Fruit fly (Drosophila melanogaster) whole organism, pupa: ENCODE results near the gene trc.

Experiments
- CG12605 ChIP-seq: fragments of 200-800 bp; sonication (Bioruptor generic); IDR thresholded peaks from 2 replicates; pipeline ENCODE4 v1.3.6; 2022; ENCODE audit warnings: missing biosample characterization, missing genetic modification characterization
- CG13204 ChIP-seq: fragments of 200-800 bp; sonication (Bioruptor generic); optimal IDR thresholded peaks from 2 replicates; lab custom pipeline; 2018; ENCODE audit warnings: missing biosample characterization, mild to moderate bottlenecking, missing genetic modification characterization, moderate library complexity
- CG32121 ChIP-seq: fragments of 200-800 bp; sonication (Bioruptor generic); IDR thresholded peaks from 2 replicates; pipeline ENCODE4 v1.3.6; 2022; ENCODE audit warnings: missing biosample characterization, missing genetic modification characterization
- CG4496 ChIP-seq: fragments of 200-800 bp; sonication (Bioruptor generic); IDR thresholded peaks from 3 replicates; pipeline ENCODE4 v1.3.6; 2022; ENCODE audit warnings: missing biosample characterization, missing genetic modification characterization
- CG9948 ChIP-seq: fragments of 200-800 bp; sonication (Bioruptor generic); optimal IDR thresholded peaks from 2 replicates; lab custom pipeline; 2018; ENCODE audit warnings: missing biosample characterization, mild to moderate bottlenecking, missing genetic modification characterization, moderate library complexity
- D1 ChIP-seq: fragments of 200-800 bp; sonication (Bioruptor generic); optimal IDR thresholded peaks from 2 replicates; lab custom pipeline; 2018; ENCODE audit warnings: missing biosample characterization, mild to moderate bottlenecking, missing genetic modification characterization, moderate library complexity
- EcR ChIP-seq: fragments of 200-800 bp; sonication (Bioruptor generic); optimal IDR thresholded peaks from 3 replicates; lab custom pipeline; 2019; ENCODE audit warnings: missing biosample characterization, missing genetic modification characterization, mild to moderate bottlenecking, moderate library complexity, missing genetic modification reagents
- Pif1A ChIP-seq: fragments of 200-800 bp; sonication (Bioruptor generic); optimal IDR thresholded peaks from 3 replicates; lab custom pipeline; 2016; ENCODE audit warnings: missing biosample characterization, missing genetic modification characterization
- Pif1B ChIP-seq: fragments of 200-800 bp; sonication (Bioruptor generic); optimal IDR thresholded peaks from 3 replicates; lab custom pipeline; 2016; ENCODE audit warnings: missing biosample characterization, missing genetic modification characterization
- fd96Ca ChIP-seq: fragments of 200-800 bp; sonication (Bioruptor generic); IDR thresholded peaks from 3 replicates; pipeline ENCODE4 v1.3.6; 2022; ENCODE audit warnings: missing biosample characterization, missing genetic modification characterization

DNA sequence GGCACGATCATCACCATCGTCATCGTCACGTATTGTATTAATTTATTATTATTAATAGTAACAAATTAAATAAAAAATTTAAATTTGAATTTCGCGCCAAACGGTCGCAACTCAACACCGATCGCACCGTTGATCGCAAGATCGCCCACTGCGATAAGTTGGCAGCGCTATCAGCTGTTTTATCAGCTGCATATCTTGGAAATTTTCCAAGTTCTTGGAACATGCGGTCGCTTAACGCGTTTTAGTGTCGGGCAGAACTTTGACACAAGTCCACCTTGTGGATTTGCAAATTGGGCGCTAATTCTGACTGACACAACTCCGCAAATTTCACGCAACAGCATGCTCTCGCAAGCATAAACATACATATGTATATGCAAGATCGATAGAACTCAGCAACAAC lies 27.1 kb upstream of the trc start:
- no peak for TF ChIP-seq EcR (GFP tag; lab: Kevin White, UChicago)
- no peak for TF ChIP-seq fd96Ca
- TF ChIP-seq Pif1A (GFP tag; lab: Kevin White, UChicago) = no peak
- TF ChIP-seq CG9948 (tag; lab: Kevin White, UChicago) = no peak
- TF ChIP-seq CG32121 (GFP tag; lab: Robert Waterston, UW) = no peak
- peak; percentile 23 for TF ChIP-seq D1 (tag; lab: Kevin White, UChicago)
- no peak for TF ChIP-seq Pif1B (GFP tag; lab: Kevin White, UChicago)
- no peak for TF ChIP-seq CG13204 (GFP tag; lab: Kevin White, UChicago)
- TF ChIP-seq CG4496 = 0 out of 3 replicates have a peak, but pooled peaks have one; percentile 38
- no peak for TF ChIP-seq CG12605
